Fruit fly (Drosophila melanogaster) whole organism, adult: ENCODE results near the gene CG15385.

Source experiments
- CG11617 ChIP-seq: fragments of 200-800 bp; sonication (Bioruptor generic); optimal IDR thresholded peaks from 2 replicates; lab custom pipeline; 2017; ENCODE audit warnings: mild to moderate bottlenecking, missing biosample characterization, missing genetic modification reagents, missing genetic modification characterization
- CG12768 ChIP-seq: fragments of 200-800 bp; sonication (Bioruptor generic); optimal IDR thresholded peaks from 2 replicates; lab custom pipeline; 2017; ENCODE audit warnings: missing biosample characterization, missing genetic modification characterization, mild to moderate bottlenecking, moderate library complexity, missing genetic modification reagents
- CG14711 ChIP-seq: fragments of 200-800 bp; sonication (Bioruptor generic); optimal IDR thresholded peaks from 2 replicates; lab custom pipeline; 2018; ENCODE audit warnings: missing biosample characterization, mild to moderate bottlenecking, missing genetic modification characterization, moderate library complexity
- CG1620 ChIP-seq: fragments of 200-800 bp; sonication (Bioruptor generic); optimal IDR thresholded peaks from 2 replicates; lab custom pipeline; 2016; ENCODE audit warnings: missing biosample characterization, missing genetic modification characterization
- CG33017 ChIP-seq: fragments of 200-800 bp; sonication (Bioruptor generic); optimal IDR thresholded peaks from 2 replicates; lab custom pipeline; 2018; ENCODE audit warnings: missing biosample characterization, mild to moderate bottlenecking, missing genetic modification characterization, moderate library complexity
- CG5204 ChIP-seq: fragments of 200-800 bp; sonication (Bioruptor generic); optimal IDR thresholded peaks from 2 replicates; lab custom pipeline; 2016; ENCODE audit warnings: missing biosample characterization, missing genetic modification characterization
- CG7045 ChIP-seq: fragments of 200-800 bp; sonication (Bioruptor generic); optimal IDR thresholded peaks from 2 replicates; lab custom pipeline; 2017; ENCODE audit warnings: missing biosample characterization, mild to moderate bottlenecking, missing genetic modification characterization
- CG7101 ChIP-seq: fragments of 200-800 bp; sonication (Bioruptor generic); optimal IDR thresholded peaks from 2 replicates; lab custom pipeline; 2018; ENCODE audit warnings: missing biosample characterization, mild to moderate bottlenecking, missing genetic modification characterization, moderate library complexity
- Clk ChIP-seq: fragments of 200-800 bp; sonication (Bioruptor generic); optimal IDR thresholded peaks from 2 replicates; lab custom pipeline; 2017; ENCODE audit warnings: missing biosample characterization, missing genetic modification characterization
- Crg-1 ChIP-seq: fragments of 200-800 bp; sonication (Bioruptor generic); optimal IDR thresholded peaks from 2 replicates; lab custom pipeline; 2016; ENCODE audit warnings: missing biosample characterization, missing genetic modification characterization
- Hr96 ChIP-seq: fragments of 200-800 bp; sonication (Bioruptor generic); optimal IDR thresholded peaks from 2 replicates; lab custom pipeline; 2016; ENCODE audit warnings: missing biosample characterization, missing genetic modification characterization
- Mnt ChIP-seq: fragments of 200-800 bp; sonication (Bioruptor generic); optimal IDR thresholded peaks from 2 replicates; lab custom pipeline; 2016; ENCODE audit warnings: missing biosample characterization, mild to moderate bottlenecking, missing genetic modification characterization
- bab1 ChIP-seq: fragments of 200-800 bp; sonication (Bioruptor generic); optimal IDR thresholded peaks from 3 replicates; lab custom pipeline; 2019; ENCODE audit warnings: missing biosample characterization, mild to moderate bottlenecking, missing genetic modification characterization, moderate library complexity
- cic ChIP-seq: fragments of 200-800 bp; sonication (Bioruptor generic); optimal IDR thresholded peaks from 2 replicates; lab custom pipeline; 2017; ENCODE audit warnings: missing biosample characterization, mild to moderate bottlenecking, missing genetic modification characterization, moderate library complexity
- cnc ChIP-seq, 2 experiments: fragments of >200 bp; optimal IDR thresholded peaks; 2 replicates each; lab custom pipeline; 2017
- kay ChIP-seq: fragments of 200-800 bp; sonication (Bioruptor generic); peaks from one replicate; lab custom pipeline; 2016; ENCODE audit warnings: missing biosample characterization, missing genetic modification characterization, borderline replicate concordance
- ovo ChIP-seq: fragments of 200-800 bp; sonication (Bioruptor generic); optimal IDR thresholded peaks from 2 replicates; lab custom pipeline; 2016; ENCODE audit warnings: missing biosample characterization, missing genetic modification characterization
- pad ChIP-seq: fragments of 200-800 bp; sonication (Bioruptor generic); optimal IDR thresholded peaks from 3 replicates; lab custom pipeline; 2017; ENCODE audit warnings: missing biosample characterization, missing genetic modification characterization, mild to moderate bottlenecking, moderate library complexity, missing genetic modification reagents
- tj ChIP-seq: fragments of 200-800 bp; sonication (Bioruptor generic); optimal IDR thresholded peaks from 3 replicates; lab custom pipeline; 2017; ENCODE audit warnings: missing biosample characterization, mild to moderate bottlenecking, missing genetic modification characterization, moderate library complexity
- toe ChIP-seq: fragments of 200-800 bp; sonication (Bioruptor generic); optimal IDR thresholded peaks from 2 replicates; lab custom pipeline; 2016; ENCODE audit warnings: missing biosample characterization, missing genetic modification characterization

Gene CG15385

dm6 chr2L:2198119-2198494 is 14.3 kb downstream of the CG15385 start:
- TF ChIP-seq CG5204 (GFP tag; lab: Kevin White, UChicago) (no peak), CG14711 (no peak), kay (GFP tag; lab: Kevin White, UChicago) (no peak), CG11617 (GFP tag; lab: Kevin White, UChicago) (no peak), cnc (optimal IDR thresholded peaks at IDR 0.05; lab: Kevin White, UChicago) (no peak), Hr96 (GFP tag; lab: Kevin White, UChicago) (no peak), Clk (GFP tag; lab: Kevin White, UChicago) (no peak), CG7045 (no peak), bab1 (GFP tag; lab: Kevin White, UChicago) (no peak), Crg-1 (GFP tag; lab: Kevin White, UChicago) (no peak), ovo (no peak), CG1620 (no peak), cic (GFP tag; lab: Kevin White, UChicago) (no peak), CG12768 (GFP tag; lab: Kevin White, UChicago) (no peak), Mnt (no peak), CG7101 (tag; lab: Kevin White, UChicago) (no peak), toe (no peak), CG33017 (tag; lab: Kevin White, UChicago) (no peak)

- TF ChIP-seq bab1 (GFP tag; lab: Kevin White, UChicago) = no peak
- TF ChIP-seq toe = no peak
- peak; percentile 90 for TF ChIP-seq kay (GFP tag; lab: Kevin White, UChicago)
- TF ChIP-seq tj = no peak
- TF ChIP-seq CG7101 (tag; lab: Kevin White, UChicago) = no peak
- TF ChIP-seq CG5204 (GFP tag; lab: Kevin White, UChicago) = no peak
- no peak for TF ChIP-seq Crg-1 (GFP tag; lab: Kevin White, UChicago)
- no peak for TF ChIP-seq Hr96 (GFP tag; lab: Kevin White, UChicago)
- no peak for TF ChIP-seq ovo
- TF ChIP-seq CG12768 (GFP tag; lab: Kevin White, UChicago) = peak; percentile 38
- TF ChIP-seq Clk (GFP tag; lab: Kevin White, UChicago) = no peak
- TF ChIP-seq Mnt = no peak
- no peak for TF ChIP-seq CG33017 (tag; lab: Kevin White, UChicago)
- no peak for TF ChIP-seq CG7045
- no peak for TF ChIP-seq CG14711
- TF ChIP-seq cic (GFP tag; lab: Kevin White, UChicago) = peak; percentile 21
- peak; percentile 25 to 34 for TF ChIP-seq cnc (optimal IDR thresholded peaks at IDR 0.05; lab: Kevin White, UChicago)
- no peak for TF ChIP-seq pad (GFP tag; lab: Kevin White, UChicago)
- no peak for TF ChIP-seq CG1620
- TF ChIP-seq CG11617 (GFP tag; lab: Kevin White, UChicago) = no peak
These were observed 14.8 kb downstream of the CG15385 start, which contains the start of gene COX7AL2 for dm6 chr2L:2197475-2198118. Gene COX7AL2 (minus strand): TSS chr2L:2197912.

DNA sequence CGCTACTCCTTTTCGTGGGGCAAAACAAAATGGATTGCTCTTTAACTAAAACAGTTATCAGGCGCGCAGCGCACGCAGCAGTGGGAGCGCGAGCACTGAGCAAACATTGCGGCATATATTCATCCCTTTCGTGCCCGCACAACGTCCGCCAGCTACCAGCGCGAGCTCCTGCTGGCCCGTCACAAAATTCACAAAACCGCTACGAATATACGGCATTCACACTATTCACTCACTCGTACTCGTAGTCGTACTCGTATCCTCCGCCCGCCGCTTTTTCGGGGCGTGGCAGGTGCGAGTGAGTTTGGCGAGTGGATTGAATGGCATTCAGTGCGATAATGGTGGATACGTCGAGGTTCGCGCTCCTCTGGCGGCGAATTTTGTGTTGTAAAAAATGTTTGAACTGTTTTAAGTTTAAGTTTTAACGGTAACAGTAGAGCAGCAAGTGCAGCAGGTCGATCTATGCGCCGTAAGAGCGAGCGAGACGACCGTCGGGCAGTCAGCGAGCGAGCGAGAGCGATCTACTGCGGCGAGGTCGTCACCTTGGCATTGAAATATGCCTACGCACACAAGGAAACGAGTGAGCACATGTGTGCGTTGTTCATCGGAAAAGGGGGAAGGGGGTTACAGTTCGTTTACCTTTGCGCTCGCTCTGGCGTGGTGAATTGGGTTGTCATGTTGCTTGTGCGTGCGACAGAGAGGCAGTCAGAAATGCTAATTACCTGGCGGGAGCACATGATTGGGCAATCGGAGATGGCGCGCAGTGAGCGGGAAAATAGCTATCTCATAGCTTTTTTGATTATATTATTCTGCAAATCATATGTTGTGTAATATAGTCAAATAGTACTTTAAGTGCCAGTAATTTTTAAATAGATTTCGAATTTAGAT is 15.5 kb downstream of the CG15385 start:
- TF ChIP-seq CG5204 (GFP tag; lab: Kevin White, UChicago) = peak; percentile 35
- no peak for TF ChIP-seq CG7045
- peak; percentile 45 for TF ChIP-seq CG33017 (tag; lab: Kevin White, UChicago)
- TF ChIP-seq toe = peak; percentile 44
- peak; percentile 17 for TF ChIP-seq CG1620
- no peak for TF ChIP-seq Clk (GFP tag; lab: Kevin White, UChicago)
- TF ChIP-seq pad (GFP tag; lab: Kevin White, UChicago) = peak; percentile 97
- peak; percentile 98 for TF ChIP-seq tj
- TF ChIP-seq CG11617 (GFP tag; lab: Kevin White, UChicago) = peak; percentile 53
- TF ChIP-seq cic (GFP tag; lab: Kevin White, UChicago) = peak; percentile 99
- TF ChIP-seq Mnt = peak; percentile 99
- peak; percentile 28 to 68 for TF ChIP-seq cnc (optimal IDR thresholded peaks at IDR 0.05; lab: Kevin White, UChicago)
- TF ChIP-seq ovo = peak; percentile 94
- peak; percentile 74 for TF ChIP-seq CG12768 (GFP tag; lab: Kevin White, UChicago)
- peak; percentile 32 for TF ChIP-seq CG14711
- TF ChIP-seq bab1 (GFP tag; lab: Kevin White, UChicago) = peak; percentile 37
- peak; percentile 67 for TF ChIP-seq kay (GFP tag; lab: Kevin White, UChicago)
- TF ChIP-seq Hr96 (GFP tag; lab: Kevin White, UChicago) = peak; percentile 49
- TF ChIP-seq Crg-1 (GFP tag; lab: Kevin White, UChicago) = peak; percentile 44
- peak; percentile 44 for TF ChIP-seq CG7101 (tag; lab: Kevin White, UChicago)

DNA sequence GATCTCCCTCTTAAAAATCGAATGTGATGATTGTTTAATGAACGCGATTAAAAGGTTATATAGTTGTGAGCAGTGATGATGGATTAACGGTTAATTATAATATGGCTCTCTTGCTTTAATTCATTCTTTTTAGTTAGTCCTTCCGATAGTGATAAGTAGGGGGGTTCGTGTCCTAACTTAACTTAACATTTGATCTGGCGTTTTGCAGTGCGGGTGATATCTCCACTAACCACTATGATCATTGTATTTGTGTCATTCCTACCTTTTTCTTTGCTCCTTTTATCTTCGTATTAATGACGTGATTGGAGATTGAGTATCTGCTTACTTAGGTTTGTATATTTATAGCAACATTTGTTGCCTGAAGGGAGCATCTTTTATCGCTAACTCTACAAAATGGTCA is 17.0 kb downstream of the CG15385 start:
- TF ChIP-seq CG1620 (no peak), pad (GFP tag; lab: Kevin White, UChicago) (peak; percentile 89)

DNA sequence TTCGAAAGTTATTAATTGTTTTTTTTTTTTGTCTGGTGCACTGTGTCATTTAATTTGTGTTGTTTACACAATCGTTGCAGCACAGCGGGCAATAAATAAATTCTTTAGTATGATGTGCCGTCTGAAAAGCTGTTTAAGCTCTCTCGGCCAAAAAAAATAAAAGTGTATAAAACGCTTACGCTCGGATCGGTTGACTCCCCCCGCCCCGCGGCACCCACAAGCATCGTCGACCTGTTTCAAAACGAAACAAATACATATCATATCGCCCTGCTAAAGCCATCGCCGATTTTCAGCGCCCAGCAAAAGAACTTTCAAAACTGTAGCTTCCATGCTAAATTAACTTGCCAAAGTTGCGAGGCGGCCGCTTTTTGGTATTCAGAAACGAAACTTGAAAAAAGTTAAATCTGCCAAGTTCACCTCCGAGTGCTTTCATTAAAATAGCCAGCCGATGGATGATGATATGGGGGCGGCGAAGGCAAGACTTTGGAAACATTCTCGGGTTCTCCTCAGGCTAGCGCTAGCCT is 18.0 kb downstream of the CG15385 start:
- no peak for TF ChIP-seq Clk (GFP tag; lab: Kevin White, UChicago)
- no peak for TF ChIP-seq kay (GFP tag; lab: Kevin White, UChicago)
- TF ChIP-seq toe = no peak
- TF ChIP-seq Hr96 (GFP tag; lab: Kevin White, UChicago) = no peak
- TF ChIP-seq tj = peak; percentile 38
- no peak for TF ChIP-seq bab1 (GFP tag; lab: Kevin White, UChicago)
- no peak for TF ChIP-seq cic (GFP tag; lab: Kevin White, UChicago)
- no peak for TF ChIP-seq CG11617 (GFP tag; lab: Kevin White, UChicago)
